Worm (Caenorhabditis elegans) whole organism, L1 larva: ENCODE data around the gene glb-31.

Experiments used
- C04F5.9 ChIP-seq: sonication (generic microtip); optimal IDR thresholded peaks from 2 replicates; lab custom pipeline; 2016; ENCODE audit warnings: missing genetic modification characterization, missing compliant biosample characterization
- C16A3.4 ChIP-seq: fragments of 150-350 bp; optimal IDR thresholded peaks from 2 replicates; lab custom pipeline; 2014; ENCODE audit warnings: missing biosample characterization, missing genetic modification characterization
- alr-1 ChIP-seq: fragments of 200-800 bp; sonication (Bioruptor generic); optimal IDR thresholded peaks from 2 replicates; lab custom pipeline; 2018; ENCODE audit warnings: borderline replicate concordance, mild to moderate bottlenecking, missing genetic modification characterization, missing compliant biosample characterization
- ama-1 ChIP-seq: fragments of 150-350 bp; optimal IDR thresholded peaks from 2 replicates; lab custom pipeline; 2014
- ceh-8 ChIP-seq: fragments of 200-800 bp; sonication (Bioruptor generic); optimal IDR thresholded peaks from 2 replicates; lab custom pipeline; 2018; ENCODE audit warnings: mild to moderate bottlenecking, missing genetic modification characterization, moderate library complexity, missing compliant biosample characterization
- dsc-1 ChIP-seq: sonication (generic microtip); optimal IDR thresholded peaks from 2 replicates; lab custom pipeline; 2016; ENCODE audit warnings: mild to moderate bottlenecking, missing genetic modification characterization, missing compliant biosample characterization
- efl-1 ChIP-seq, 4 experiments: fragments of 150-350 bp; optimal IDR thresholded peaks in 3 of 4; peaks in 1 of 4; 1 replicate in 1 of 4; 2 replicates in 3 of 4; lab custom pipeline; 2014; ENCODE audit warnings: missing biosample characterization in 2 of 4, missing genetic modification characterization in 2 of 4, missing genetic modification reagents in 2 of 4
- egl-27 ChIP-seq, 2 experiments: fragments of 150-350 bp in 1 of 2; sonication (generic microtip); optimal IDR thresholded peaks; 3 replicates each; lab custom pipeline; 2017 to 2018; ENCODE audit warnings: missing biosample characterization in 2 of 2, missing genetic modification characterization in 2 of 2, missing genetic modification reagents in 2 of 2
- elt-3 ChIP-seq, 6 experiments: fragments of 150-350 bp in 1 of 6; sonication (generic microtip); optimal IDR thresholded peaks; 2 replicates each; lab custom pipeline; 2017 to 2018; ENCODE audit warnings: missing biosample characterization in 6 of 6, missing genetic modification characterization in 6 of 6, inconsistent platforms in 1 of 6
- ets-5 ChIP-seq: fragments of 200-800 bp; sonication (Bioruptor generic); IDR thresholded peaks from 2 replicates; pipeline ENCODE4 v1.3.6; 2022; ENCODE audit warnings: missing genetic modification characterization, missing compliant biosample characterization
- fkh-4 ChIP-seq: sonication (generic microtip); optimal IDR thresholded peaks from 2 replicates; lab custom pipeline; 2016; ENCODE audit warnings: missing compliant biosample characterization, missing genetic modification characterization, borderline replicate concordance
- fkh-8 ChIP-seq: sonication (generic microtip); optimal IDR thresholded peaks from 2 replicates; lab custom pipeline; 2016; ENCODE audit warnings: mild to moderate bottlenecking, missing genetic modification characterization, missing compliant biosample characterization
- hlh-17 ChIP-seq: fragments of 200-800 bp; sonication (Bioruptor generic); optimal IDR thresholded peaks from 2 replicates; lab custom pipeline; 2018; ENCODE audit warnings: missing genetic modification characterization, mild to moderate bottlenecking, missing compliant biosample characterization, moderate library complexity, borderline replicate concordance
- hlh-4 ChIP-seq: sonication (generic microtip); optimal IDR thresholded peaks from 2 replicates; lab custom pipeline; 2016; ENCODE audit warnings: mild to moderate bottlenecking, missing genetic modification characterization, missing compliant biosample characterization
- hpl-2 ChIP-seq: fragments of 150-350 bp; optimal IDR thresholded peaks from 2 replicates; lab custom pipeline; 2014; ENCODE audit warnings: missing biosample characterization, missing genetic modification reagents, missing genetic modification characterization
- lin-13 ChIP-seq: fragments of 150-350 bp; optimal IDR thresholded peaks from 2 replicates; lab custom pipeline; 2014; ENCODE audit warnings: missing biosample characterization, missing genetic modification reagents, missing genetic modification characterization
- lin-14 ChIP-seq: fragments of 200-800 bp; sonication (Bioruptor generic); optimal IDR thresholded peaks from 2 replicates; lab custom pipeline; 2018; ENCODE audit warnings: mild to moderate bottlenecking, missing genetic modification characterization, moderate library complexity, missing compliant biosample characterization
- lin-39 ChIP-seq: fragments of 150-350 bp; optimal IDR thresholded peaks from 2 replicates; lab custom pipeline; 2014; ENCODE audit warnings: missing biosample characterization, missing genetic modification reagents, missing genetic modification characterization
- lsy-2 ChIP-seq, 2 experiments: fragments of 150-350 bp; optimal IDR thresholded peaks; 2 replicates each; lab custom pipeline; 2014; ENCODE audit warnings: missing biosample characterization in 2 of 2, missing genetic modification characterization in 2 of 2
- mef-2 ChIP-seq: fragments of 150-350 bp; optimal IDR thresholded peaks from 2 replicates; lab custom pipeline; 2014; ENCODE audit warnings: missing biosample characterization, missing genetic modification characterization
- nhr-11 ChIP-seq: fragments of 150-350 bp; optimal IDR thresholded peaks from 2 replicates; lab custom pipeline; 2014; ENCODE audit warnings: missing biosample characterization, missing genetic modification characterization
- nhr-237 ChIP-seq: fragments of 150-350 bp; optimal IDR thresholded peaks from 2 replicates; lab custom pipeline; 2014; ENCODE audit warnings: missing biosample characterization, missing genetic modification characterization
- nhr-47 ChIP-seq: sonication (generic microtip); optimal IDR thresholded peaks from 2 replicates; lab custom pipeline; 2016; ENCODE audit warnings: mild to moderate bottlenecking, missing genetic modification characterization, moderate library complexity, missing compliant biosample characterization
- nhr-76 ChIP-seq: sonication (generic microtip); optimal IDR thresholded peaks from 2 replicates; lab custom pipeline; 2017; ENCODE audit warnings: missing biosample characterization, missing genetic modification characterization
- nhr-85 ChIP-seq: sonication (generic microtip); peaks from one replicate; lab custom pipeline; 2016; ENCODE audit warnings: missing genetic modification characterization, inconsistent platforms, missing compliant biosample characterization
- snu-23 ChIP-seq: sonication (generic microtip); optimal IDR thresholded peaks from 2 replicates; lab custom pipeline; 2016; ENCODE audit warnings: missing genetic modification characterization, missing compliant biosample characterization
- sup-37 ChIP-seq: fragments of 200-800 bp; sonication (Bioruptor generic); optimal IDR thresholded peaks from 2 replicates; lab custom pipeline; 2018; ENCODE audit warnings: mild to moderate bottlenecking, missing genetic modification characterization, missing compliant biosample characterization
- swsn-7 ChIP-seq: sonication (generic microtip); optimal IDR thresholded peaks from 2 replicates; lab custom pipeline; 2016; ENCODE audit warnings: missing genetic modification characterization, missing compliant biosample characterization
- tlp-1 ChIP-seq: fragments of 150-350 bp; optimal IDR thresholded peaks from 2 replicates; lab custom pipeline; 2014; ENCODE audit warnings: missing biosample characterization, missing genetic modification characterization
- unc-86 ChIP-seq: sonication (generic microtip); optimal IDR thresholded peaks from 2 replicates; lab custom pipeline; 2016; ENCODE audit warnings: missing genetic modification characterization, missing compliant biosample characterization
- ztf-11 ChIP-seq, 2 experiments: sonication (generic microtip); optimal IDR thresholded peaks; 2 replicates each; lab custom pipeline; 2016 to 2017; ENCODE audit warnings: missing genetic modification characterization in 2 of 2, missing biosample characterization in 1 of 2, missing compliant biosample characterization in 1 of 2

Gene glb-31

DNA sequence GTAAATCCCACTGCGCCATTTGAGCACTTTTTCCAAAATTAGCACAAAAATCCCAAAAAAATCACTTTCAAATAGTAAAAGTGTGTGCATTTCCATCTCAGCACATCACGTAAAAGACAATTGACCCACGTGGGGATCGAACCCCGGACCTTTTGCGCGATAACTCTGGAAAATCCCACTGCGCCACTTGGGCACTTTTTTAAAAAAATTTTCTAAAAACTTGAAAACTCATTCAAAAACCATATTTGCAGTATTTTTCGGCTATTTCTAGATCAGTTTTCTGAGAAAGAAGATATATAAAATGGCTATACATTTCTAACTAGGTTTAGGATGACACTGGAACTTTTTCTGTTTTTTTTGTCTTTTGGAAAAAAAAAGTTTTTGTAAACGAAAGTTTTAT is 38.6 kb upstream of the glb-31 start:
- no peak for TF ChIP-seq efl-1 (optimal IDR thresholded peaks at IDR 0.05; lab: Kevin White, UChicago)
- no peak for TF ChIP-seq efl-1 (GFP tag; optimal IDR thresholded peaks at IDR 0.05 in 1 of 2; lab: Kevin White, UChicago)

DNA sequence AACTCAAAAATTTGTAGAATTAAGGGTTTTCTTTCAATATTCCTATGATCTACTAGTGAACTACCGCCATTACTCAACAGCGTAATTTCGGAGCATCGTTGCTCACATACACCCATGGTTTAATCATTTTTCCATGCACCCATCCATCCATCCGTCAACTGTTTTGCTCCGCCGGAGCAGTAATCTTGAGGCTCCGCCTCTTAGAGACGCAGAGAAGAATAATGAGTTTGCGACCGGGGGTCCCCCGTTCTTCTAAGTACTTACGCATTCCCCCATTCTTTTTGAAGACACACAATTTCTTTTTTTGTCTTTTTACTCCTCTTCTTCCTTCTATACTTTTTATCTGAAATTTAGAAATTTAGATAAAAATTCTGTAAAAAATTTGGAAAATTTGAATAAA is 36.7 kb upstream of the glb-31 start:
- TF ChIP-seq C16A3.4 (tag; lab: Kevin White, UChicago) (no peak), lin-14 (peak; percentile 18)

ce11 chrII:1329887-1330286 is 28.4 kb upstream of the glb-31 start:
- TF ChIP-seq hpl-2 (GFP tag; lab: Kevin White, UChicago) = no peak
- TF ChIP-seq, all 84 proteins: peak for 0

ce11 chrII:1326689-1327088 is 25.2 kb upstream of the glb-31 start, which contains the start of gene jip-1:
TSS of gene jip-1 (plus strand) at chrII:1326989.
- no peak for TF ChIP-seq hlh-4 (tag; lab: Kevin White, UChicago)
- peak; percentile 31 for TF ChIP-seq nhr-85 (tag; lab: Kevin White, UChicago)

ce11 chrII:1325604-1326003 is 24.1 kb upstream of the glb-31 start:
- TF ChIP-seq tlp-1 (no peak), lin-13 (no peak), elt-3 (tag; optimal IDR thresholded peaks at IDR 0.05; lab: Kevin White, UChicago) (no peak), ets-5 (GFP tag; lab: Robert Waterston, UW) (no peak), dsc-1 (tag; lab: Kevin White, UChicago) (peak; percentile 59), fkh-8 (tag; lab: Kevin White, UChicago) (peak; percentile 51), swsn-7 (tag; lab: Kevin White, UChicago) (peak; percentile 4), nhr-11 (tag; lab: Kevin White, UChicago) (no peak), ama-1 (lab: Kevin White, UChicago) (no peak), alr-1 (tag; lab: Kevin White, UChicago) (no peak), lin-14 (peak; percentile 48), nhr-47 (peak; percentile 18), lsy-2 (tag; optimal IDR thresholded peaks at IDR 0.05; lab: Kevin White, UChicago) (no peak)

- TF ChIP-seq efl-1 (optimal IDR thresholded peaks at IDR 0.05; lab: Kevin White, UChicago) (no peak), efl-1 (GFP tag; optimal IDR thresholded peaks at IDR 0.05 in 1 of 2; lab: Kevin White, UChicago) (peak in 1 of 2 experiments; percentile 90), nhr-47 (no peak), nhr-76 (no peak), lin-39 (no peak), snu-23 (GFP tag; lab: Kevin White, UChicago) (no peak), ztf-11 (tag; optimal IDR thresholded peaks at IDR 0.05; lab: Kevin White, UChicago) (no peak), hlh-17 (GFP tag; lab: Kevin White, UChicago) (no peak), lin-14 (peak; percentile 40), nhr-237 (no peak), egl-27 (tag; optimal IDR thresholded peaks at IDR 0.05; lab: Kevin White, UChicago) (no peak), C04F5.9 (tag; lab: Kevin White, UChicago) (no peak), ets-5 (GFP tag; lab: Robert Waterston, UW) (no peak), ceh-8 (GFP tag; lab: Kevin White, UChicago) (no peak), sup-37 (GFP tag; lab: Kevin White, UChicago) (no peak), unc-86 (tag; lab: Kevin White, UChicago) (peak; percentile 17), mef-2 (tag; lab: Kevin White, UChicago) (no peak), fkh-4 (tag; lab: Kevin White, UChicago) (no peak)
- TF ChIP-seq, all 84 proteins: peak for 3
Measured at ce11 chrII:1324017-1324416, 22.6 kb upstream of the glb-31 start.
